Fruit fly (Drosophila melanogaster) whole organism, embryonic: ENCODE data around the gene PGRP-LF.
A peak's percentile ranks its signal among the peaks of the same experiment; 100 is the strongest.

Source experiments
- CG10267 ChIP-seq: fragments of 200-800 bp; sonication (Bioruptor generic); optimal IDR thresholded peaks from 2 replicates; lab custom pipeline; 2018; ENCODE audit warnings: missing biosample characterization, mild to moderate bottlenecking, missing genetic modification characterization, moderate library complexity
- CG11456 ChIP-seq: fragments of 200-800 bp; sonication (Bioruptor generic); IDR thresholded peaks from 3 replicates; pipeline ENCODE4 v1.3.6; 2022; ENCODE audit warnings: missing biosample characterization, missing genetic modification characterization
- CG11504 ChIP-seq: fragments of 200-800 bp; sonication (Bioruptor generic); optimal IDR thresholded peaks from 3 replicates; lab custom pipeline; 2019; ENCODE audit warnings: missing biosample characterization, mild to moderate bottlenecking, missing genetic modification characterization, moderate library complexity
- CG11695 ChIP-seq: fragments of 200-800 bp; sonication (Bioruptor generic); IDR thresholded peaks from 3 replicates; pipeline ENCODE4 v1.3.6; 2022; ENCODE audit warnings: missing biosample characterization, missing genetic modification characterization
- CG11696 ChIP-seq: fragments of 200-800 bp; sonication (Bioruptor generic); IDR thresholded peaks from 2 replicates; pipeline ENCODE4 v1.3.6; 2022; ENCODE audit warnings: missing biosample characterization, missing genetic modification characterization
- CG12071 ChIP-seq: fragments of 200-800 bp; sonication (Bioruptor generic); optimal IDR thresholded peaks from 3 replicates; lab custom pipeline; 2018; ENCODE audit warnings: missing biosample characterization, mild to moderate bottlenecking, missing genetic modification characterization
- CG12299 ChIP-seq: fragments of 200-800 bp; sonication (Bioruptor generic); optimal IDR thresholded peaks from 2 replicates; lab custom pipeline; 2018; ENCODE audit warnings: missing biosample characterization, mild to moderate bottlenecking, missing genetic modification characterization
- CG13424 ChIP-seq: fragments of 200-800 bp; sonication (Bioruptor generic); optimal IDR thresholded peaks from 2 replicates; lab custom pipeline; 2019; ENCODE audit warnings: missing biosample characterization, mild to moderate bottlenecking, missing genetic modification characterization, moderate library complexity
- CG1603 ChIP-seq: fragments of 200-800 bp; sonication (Bioruptor generic); optimal IDR thresholded peaks from 2 replicates; lab custom pipeline; 2019; ENCODE audit warnings: missing biosample characterization, mild to moderate bottlenecking, missing genetic modification characterization, moderate library complexity
- CG1647 ChIP-seq: fragments of 200-800 bp; sonication (Bioruptor generic); optimal IDR thresholded peaks from 3 replicates; lab custom pipeline; 2016; ENCODE audit warnings: missing biosample characterization, missing genetic modification characterization
- CG16815 ChIP-seq: fragments of 200-800 bp; sonication (Bioruptor generic); optimal IDR thresholded peaks from 3 replicates; lab custom pipeline; 2017; ENCODE audit warnings: missing biosample characterization, mild to moderate bottlenecking, missing genetic modification characterization
- CG17568 ChIP-seq: fragments of 200-800 bp; sonication (Bioruptor generic); optimal IDR thresholded peaks from 2 replicates; lab custom pipeline; 2018; ENCODE audit warnings: missing biosample characterization, mild to moderate bottlenecking, missing genetic modification characterization, moderate library complexity
- CG31365 ChIP-seq: fragments of 200-800 bp; sonication (Bioruptor generic); optimal IDR thresholded peaks from 2 replicates; lab custom pipeline; 2018; ENCODE audit warnings: missing biosample characterization, mild to moderate bottlenecking, missing genetic modification characterization
- CG32772 ChIP-seq: fragments of 200-800 bp; sonication (Bioruptor generic); IDR thresholded peaks from 2 replicates; pipeline ENCODE4 v1.3.6; 2022; ENCODE audit warnings: missing biosample characterization, missing genetic modification characterization
- CG4328 ChIP-seq: fragments of 200-800 bp; sonication (Bioruptor generic); optimal IDR thresholded peaks from 3 replicates; lab custom pipeline; 2017; ENCODE audit warnings: missing biosample characterization, missing genetic modification reagents, missing genetic modification characterization
- CG6254 ChIP-seq: fragments of 200-800 bp; sonication (Bioruptor generic); optimal IDR thresholded peaks from 3 replicates; lab custom pipeline; 2017; ENCODE audit warnings: mild to moderate bottlenecking, missing biosample characterization, missing genetic modification reagents, missing genetic modification characterization
- CG7987 ChIP-seq: fragments of 200-800 bp; sonication (Bioruptor generic); optimal IDR thresholded peaks from 2 replicates; lab custom pipeline; 2018; ENCODE audit warnings: missing biosample characterization, mild to moderate bottlenecking, missing genetic modification characterization, moderate library complexity
- CG8290 ChIP-seq, 3 experiments: fragments of 200-800 bp; sonication (Bioruptor generic); optimal IDR thresholded peaks; 2 replicates each; lab custom pipeline; 2016 to 2019; ENCODE audit warnings: missing biosample characterization in 3 of 3, missing genetic modification characterization in 3 of 3, mild to moderate bottlenecking in 2 of 3, moderate library complexity in 1 of 3
- CG8765 ChIP-seq: fragments of 200-800 bp; sonication (Bioruptor generic); IDR thresholded peaks from 2 replicates; pipeline ENCODE4 v1.3.6; 2022; ENCODE audit warnings: missing biosample characterization, missing genetic modification characterization
- CrebB ChIP-seq: fragments of 200-800 bp; sonication (Bioruptor generic); optimal IDR thresholded peaks from 3 replicates; lab custom pipeline; 2018; ENCODE audit warnings: missing biosample characterization, mild to moderate bottlenecking, missing genetic modification characterization
- Deaf1 ChIP-seq: fragments of 200-800 bp; optimal IDR thresholded peaks from 3 replicates; lab custom pipeline; 2019; ENCODE audit warnings: missing biosample characterization, mild to moderate bottlenecking, missing genetic modification characterization, moderate library complexity
- HHEX ChIP-seq: fragments of 200-800 bp; sonication (Bioruptor generic); optimal IDR thresholded peaks from 3 replicates; lab custom pipeline; 2017; ENCODE audit warnings: missing biosample characterization, mild to moderate bottlenecking, missing genetic modification characterization, missing genetic modification reagents
- HmgZ ChIP-seq: fragments of 200-800 bp; sonication (Bioruptor generic); optimal IDR thresholded peaks from 2 replicates; lab custom pipeline; 2018; ENCODE audit warnings: missing biosample characterization, mild to moderate bottlenecking, missing genetic modification characterization
- Hr78 ChIP-seq, 2 experiments: fragments of 200-800 bp in 1 of 2; fragments of >200 bp in 1 of 2; sonication (Bioruptor generic) in 1 of 2; optimal IDR thresholded peaks; 2 replicates each; lab custom pipeline; 2017 to 2019; ENCODE audit warnings: missing biosample characterization in 2 of 2, missing genetic modification characterization in 2 of 2, mild to moderate bottlenecking in 1 of 2, moderate library complexity in 1 of 2
- MBD-R2 ChIP-seq: fragments of 200-800 bp; sonication (Bioruptor generic); IDR thresholded peaks from 2 replicates; pipeline ENCODE4 v1.3.6; 2022; ENCODE audit warnings: missing biosample characterization, missing genetic modification characterization
- Nf-YB ChIP-seq: fragments of 200-800 bp; sonication (Bioruptor generic); optimal IDR thresholded peaks from 3 replicates; lab custom pipeline; 2019; ENCODE audit warnings: missing biosample characterization, mild to moderate bottlenecking, missing genetic modification characterization, moderate library complexity
- amos ChIP-seq: fragments of 200-800 bp; sonication (Bioruptor generic); IDR thresholded peaks from 2 replicates; pipeline ENCODE4 v1.3.6; 2022; ENCODE audit warnings: missing biosample characterization, missing genetic modification characterization; ENCODE audit not compliant: partially characterized antibody
- caup ChIP-seq: fragments of 200-800 bp; sonication (Bioruptor generic); optimal IDR thresholded peaks from 3 replicates; lab custom pipeline; 2017; ENCODE audit warnings: missing biosample characterization, mild to moderate bottlenecking, missing genetic modification characterization, moderate library complexity; ENCODE audit not compliant: severe bottlenecking
- chif ChIP-seq, 2 experiments: fragments of 200-800 bp; sonication (Bioruptor generic); optimal IDR thresholded peaks; 3 replicates each; lab custom pipeline; 2016; ENCODE audit warnings: missing biosample characterization in 2 of 2, missing genetic modification characterization in 2 of 2
- chinmo ChIP-seq: fragments of 200-800 bp; sonication (Bioruptor generic); IDR thresholded peaks from 4 replicates; pipeline ENCODE4 v1.3.6; 2022; ENCODE audit warnings: missing biosample characterization, missing genetic modification characterization; ENCODE audit not compliant: partially characterized antibody
- chn ChIP-seq: fragments of 200-800 bp; sonication (Bioruptor generic); optimal IDR thresholded peaks from 2 replicates; lab custom pipeline; 2016; ENCODE audit warnings: missing biosample characterization, missing genetic modification characterization
- dan ChIP-seq: fragments of 200-800 bp; sonication (Bioruptor generic); IDR thresholded peaks from 2 replicates; pipeline ENCODE4 v1.3.6; 2022; ENCODE audit warnings: missing biosample characterization, missing genetic modification characterization
- dm ChIP-seq: fragments of 200-800 bp; sonication (Bioruptor generic); optimal IDR thresholded peaks from 3 replicates; lab custom pipeline; 2016; ENCODE audit warnings: missing biosample characterization, missing genetic modification characterization
- exex ChIP-seq: fragments of 200-800 bp; sonication (Bioruptor generic); optimal IDR thresholded peaks from 4 replicates; lab custom pipeline; 2018; ENCODE audit warnings: missing biosample characterization, mild to moderate bottlenecking, missing genetic modification characterization, moderate library complexity
- ftz-f1 ChIP-seq: fragments of 200-800 bp; sonication (Bioruptor generic); optimal IDR thresholded peaks from 2 replicates; lab custom pipeline; 2016; ENCODE audit warnings: missing biosample characterization, missing genetic modification characterization
- gcm2 ChIP-seq: fragments of 200-800 bp; sonication (Bioruptor generic); optimal IDR thresholded peaks from 2 replicates; lab custom pipeline; 2016; ENCODE audit warnings: missing biosample characterization, missing genetic modification characterization
- lola ChIP-seq, 3 experiments: fragments of >200 bp in 2 of 3; fragments of 200-800 bp in 1 of 3; sonication (Bioruptor generic) in 1 of 3; optimal IDR thresholded peaks; 2 replicates each; lab custom pipeline; 2017 to 2019; ENCODE audit warnings: missing biosample characterization in 3 of 3, missing genetic modification characterization in 3 of 3, mild to moderate bottlenecking in 1 of 3, moderate library complexity in 1 of 3
- lov ChIP-seq, 2 experiments: fragments of 200-800 bp in 1 of 2; fragments of >200 bp in 1 of 2; sonication (Bioruptor generic) in 1 of 2; IDR thresholded peaks in 1 of 2; optimal IDR thresholded peaks in 1 of 2; 2 replicates in 1 of 2; 3 replicates in 1 of 2; pipeline versions ENCODE4 v1.3.6 to Lab custom; 2017 to 2022; ENCODE audit warnings: missing biosample characterization in 1 of 2, missing genetic modification characterization in 1 of 2
- onecut ChIP-seq: fragments of 200-800 bp; sonication (Bioruptor generic); IDR thresholded peaks from 2 replicates; pipeline ENCODE4 v1.3.6; 2022; ENCODE audit warnings: missing biosample characterization, missing genetic modification characterization
- prd ChIP-seq, 3 experiments: fragments of >200 bp in 2 of 3; fragments of 200-800 bp in 1 of 3; sonication (Bioruptor generic) in 1 of 3; optimal IDR thresholded peaks in 2 of 3; IDR thresholded peaks in 1 of 3; 2 replicates in 2 of 3; 3 replicates in 1 of 3; pipeline versions ENCODE4 v1.3.6 to Lab custom; 2017 to 2022; ENCODE audit warnings: missing biosample characterization in 1 of 3, missing genetic modification characterization in 1 of 3
- scrt ChIP-seq: fragments of 200-800 bp; sonication (Bioruptor generic); optimal IDR thresholded peaks from 2 replicates; lab custom pipeline; 2018; ENCODE audit warnings: missing biosample characterization, mild to moderate bottlenecking, missing genetic modification characterization, moderate library complexity
- ssp ChIP-seq: fragments of 200-800 bp; sonication (Bioruptor generic); IDR thresholded peaks from 2 replicates; pipeline ENCODE4 v1.3.6; 2022; ENCODE audit warnings: missing biosample characterization, missing genetic modification characterization
- usp ChIP-seq: fragments of >200 bp; optimal IDR thresholded peaks from 2 replicates; lab custom pipeline; 2017; ENCODE audit warnings: missing biosample characterization, missing genetic modification characterization
- vnd ChIP-seq: fragments of 200-800 bp; sonication (Bioruptor generic); IDR thresholded peaks from 3 replicates; pipeline ENCODE4 v1.3.6; 2022; ENCODE audit warnings: missing biosample characterization, missing genetic modification characterization; ENCODE audit not compliant: partially characterized antibody
- vvl ChIP-seq: fragments of 200-800 bp; sonication (Bioruptor generic); IDR thresholded peaks from 2 replicates; pipeline ENCODE4 v1.3.6; 2022; ENCODE audit warnings: missing biosample characterization, missing genetic modification characterization
- wek ChIP-seq: fragments of 200-800 bp; sonication (Bioruptor generic); optimal IDR thresholded peaks from 3 replicates; lab custom pipeline; 2018; ENCODE audit warnings: missing biosample characterization, mild to moderate bottlenecking, missing genetic modification characterization, moderate library complexity
- zen ChIP-seq: fragments of 200-800 bp; sonication (Bioruptor generic); optimal IDR thresholded peaks from 3 replicates; lab custom pipeline; 2018; ENCODE audit warnings: missing biosample characterization, mild to moderate bottlenecking, missing genetic modification characterization, moderate library complexity

The PGRP-LF gene

DNA sequence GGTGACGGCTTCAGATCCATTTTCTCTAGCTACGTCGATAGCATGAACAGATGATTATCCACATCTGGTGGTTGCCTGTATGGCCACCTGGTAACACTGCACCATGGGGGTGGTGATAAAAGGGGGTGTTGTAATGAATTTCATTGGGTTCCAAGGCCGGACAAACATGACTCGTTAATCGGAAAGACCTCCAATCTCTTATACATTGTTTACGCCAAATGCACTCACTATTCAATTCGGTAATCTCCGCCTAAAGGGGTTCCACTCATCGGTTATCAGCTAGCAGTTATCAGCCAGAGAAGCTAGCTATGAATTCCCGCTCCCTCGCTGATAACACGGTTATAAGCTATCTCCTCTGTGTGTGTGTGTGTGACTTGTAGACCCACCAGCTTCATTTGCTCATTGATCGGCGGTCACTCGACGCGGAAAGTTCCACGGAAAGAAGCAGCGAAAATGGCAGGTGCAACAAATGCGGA is 10.8 kb downstream of the PGRP-LF start, which contains the start of gene Pdxk:
TSS of gene Pdxk (plus strand) at position 100 of the 476 bp plus-strand sequence.
- peak; percentile 59 for TF ChIP-seq chn (GFP tag; lab: Kevin White, UChicago)
- no peak for TF ChIP-seq CG13424 (tag; lab: Kevin White, UChicago)
- TF ChIP-seq CG11456: no peak
- TF ChIP-seq MBD-R2 (GFP tag; lab: Robert Waterston, UW): no peak; the same call in 1 of the 2 replicates
- TF ChIP-seq CrebB: peak; percentile 45
- TF ChIP-seq CG17568 (GFP tag; lab: Kevin White, UChicago): peak; percentile 3
- no peak for TF ChIP-seq vnd
- peak; percentile 77; the same call in 3 of the 4 replicates for TF ChIP-seq chinmo (GFP tag; lab: Robert Waterston, UW)
- TF ChIP-seq HmgZ (tag; lab: Kevin White, UChicago): peak; percentile 53
- TF ChIP-seq prd (optimal IDR thresholded peaks at IDR 0.05; lab: Kevin White, UChicago): no peak
- no peak for TF ChIP-seq prd (GFP tag; IDR thresholded peaks at IDR 0.05; lab: Robert Waterston, UW)
- TF ChIP-seq CG10267 (tag; lab: Kevin White, UChicago): no peak
- TF ChIP-seq CG7987: peak; percentile 52
- peak; percentile 49 for TF ChIP-seq CG1603
- TF ChIP-seq caup (GFP tag; lab: Kevin White, UChicago): peak; percentile 45
- no peak for TF ChIP-seq CG31365 (tag; lab: Kevin White, UChicago)
- no peak for TF ChIP-seq dan (GFP tag; lab: Robert Waterston, UW)
- no peak for TF ChIP-seq CG11696
- peak; percentile 67 for TF ChIP-seq exex
- TF ChIP-seq Deaf1 (tag; lab: Kevin White, UChicago): no peak
- TF ChIP-seq dm (GFP tag; lab: Kevin White, UChicago): no peak
- TF ChIP-seq CG12299: peak; percentile 28
- TF ChIP-seq wek (GFP tag; lab: Kevin White, UChicago): peak; percentile 59
- TF ChIP-seq CG12071 (GFP tag; lab: Kevin White, UChicago): peak; percentile 22
- TF ChIP-seq CG1647 (GFP tag; lab: Kevin White, UChicago): no peak
- no peak for TF ChIP-seq lola (GFP tag; optimal IDR thresholded peaks at IDR 0.05; lab: Kevin White, UChicago)
- TF ChIP-seq Hr78 (GFP tag; optimal IDR thresholded peaks at IDR 0.05; lab: Kevin White, UChicago): peak in 1 of 2 experiments; percentile 65
- no peak for TF ChIP-seq CG32772 (GFP tag; lab: Robert Waterston, UW)
- TF ChIP-seq scrt (GFP tag; lab: Kevin White, UChicago): no peak
- TF ChIP-seq CG6254 (GFP tag; lab: Kevin White, UChicago): peak; percentile 15
- TF ChIP-seq amos (GFP tag; lab: Robert Waterston, UW): 0 out of 2 replicates have a peak, but pooled peaks have one; percentile 24
- TF ChIP-seq CG8290 (GFP tag; optimal IDR thresholded peaks at IDR 0.05; lab: Kevin White, UChicago): no peak
- TF ChIP-seq CG8290 (tag; optimal IDR thresholded peaks at IDR 0.05; lab: Kevin White, UChicago): peak in 1 of 2 experiments; percentile 67
- peak; percentile 97 for TF ChIP-seq ftz-f1 (GFP tag; lab: Kevin White, UChicago)
- TF ChIP-seq Nf-YB: peak; percentile 47
- no peak for TF ChIP-seq CG11695
- no peak for TF ChIP-seq CG11504 (tag; lab: Kevin White, UChicago)
- TF ChIP-seq ssp (GFP tag; lab: Robert Waterston, UW): no peak
- no peak for TF ChIP-seq CG4328 (GFP tag; lab: Kevin White, UChicago)
- no peak for TF ChIP-seq CG16815
- peak; percentile 46 for TF ChIP-seq vvl (GFP tag; lab: Robert Waterston, UW)
- TF ChIP-seq gcm2 (GFP tag; lab: Kevin White, UChicago): no peak
- no peak for TF ChIP-seq zen (tag; lab: Kevin White, UChicago)
- TF ChIP-seq lov (optimal IDR thresholded peaks at IDR 0.05; lab: Kevin White, UChicago): no peak
- no peak for TF ChIP-seq lov (GFP tag; IDR thresholded peaks at IDR 0.05; lab: Robert Waterston, UW)
- no peak for TF ChIP-seq usp (GFP tag; lab: Kevin White, UChicago)
- no peak for TF ChIP-seq CG8765
- peak; percentile 69; the same call in 1 of the 2 replicates for TF ChIP-seq onecut (GFP tag; lab: Robert Waterston, UW)
- TF ChIP-seq chif (GFP tag; optimal IDR thresholded peaks at IDR 0.05; lab: Kevin White, UChicago): no peak
- no peak for TF ChIP-seq HHEX (GFP tag; lab: Kevin White, UChicago)
